Worm (Caenorhabditis elegans): ENCODE data around the gene asp-9.

- TF ChIP-seq lin-13 (tag; optimal IDR thresholded peaks at IDR 0.05) (no peak), pha-4 (tag; optimal IDR thresholded peaks at IDR 0.05) (no peak), unc-39 (tag; optimal IDR thresholded peaks at IDR 0.05) (no peak), ham-2 (GFP tag; optimal IDR thresholded peaks at IDR 0.05) (no peak), zip-8 (tag; optimal IDR thresholded peaks at IDR 0.05) (no peak), nhr-76 (tag; optimal IDR thresholded peaks at IDR 0.05) (no peak), mep-1 (tag; optimal IDR thresholded peaks at IDR 0.05) (no peak)
Observed at ce11 chrIV:6149359-6149758, 36.3 kb upstream of the asp-9 start.

Data from whole organism, mixed stage, embryonic.